Fruit fly (Drosophila melanogaster): Measurements from ENCODE around the gene CG14151.

The CG14151 gene

DNA sequence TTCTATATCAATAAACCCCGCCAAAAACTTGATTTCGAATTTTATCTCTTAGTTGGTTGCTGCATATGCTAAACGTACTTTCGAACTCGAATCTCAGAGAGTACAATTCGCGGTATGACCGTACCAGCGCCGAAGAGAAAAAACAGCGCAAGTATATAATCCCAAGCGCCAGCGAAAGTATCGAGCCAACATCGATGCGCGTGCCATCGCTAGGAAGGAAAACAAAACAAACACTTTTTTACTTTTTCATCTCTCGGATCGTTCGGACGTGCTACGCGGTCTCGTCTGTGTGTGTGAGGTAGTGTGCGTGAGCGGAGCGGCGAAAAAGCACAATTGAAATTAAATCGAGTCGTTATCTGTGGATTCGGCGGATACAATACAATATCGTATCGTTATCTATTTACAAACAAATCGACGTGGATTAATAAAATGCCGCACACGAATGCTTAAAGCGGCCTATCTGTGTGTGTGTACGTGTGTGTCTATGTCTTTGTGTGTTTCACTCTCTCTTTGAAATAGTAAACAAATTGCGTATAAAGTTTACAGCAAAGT lies 36.3 kb upstream of the CG14151 start, which contains the start of gene simj (continued):
- TF ChIP-seq HmgZ (tag; optimal IDR thresholded peaks at IDR 0.05) (peak; percentile 89), CG17186 (GFP tag; optimal IDR thresholded peaks at IDR 0.05) (peak; percentile 96), CG14667 (GFP tag; IDR thresholded peaks at IDR 0.05) (no peak), CG9215 (GFP tag; IDR thresholded peaks at IDR 0.05) (no peak), Doc2 (GFP tag; IDR thresholded peaks at IDR 0.05) (no peak), btn (GFP tag; optimal IDR thresholded peaks at IDR 0.05) (no peak), nom (GFP tag; optimal IDR thresholded peaks at IDR 0.05) (peak; percentile 72), CG9797 (GFP tag; optimal IDR thresholded peaks at IDR 0.05) (peak; percentile 94), onecut (GFP tag; IDR thresholded peaks at IDR 0.05) (peak; percentile 72), CG13775 (GFP tag; optimal IDR thresholded peaks at IDR 0.05) (no peak), Dad (GFP tag; optimal IDR thresholded peaks at IDR 0.05) (peak; percentile 77), Dp (GFP tag; optimal IDR thresholded peaks at IDR 0.05) (peak; percentile 81), CG3065 (GFP tag; optimal IDR thresholded peaks at IDR 0.05) (no peak), Ravus (GFP tag; IDR thresholded peaks at IDR 0.05) (no peak), wor (GFP tag; IDR thresholded peaks at IDR 0.05) (no peak), sob (GFP tag; IDR thresholded peaks at IDR 0.05) (peak; percentile 77), ro (GFP tag; IDR thresholded peaks at IDR 0.05) (no peak), CG2129 (GFP tag; IDR thresholded peaks at IDR 0.05; ENCODE audit: partially characterized antibody) (peak; percentile 44; the same call in 1 of the 2 replicates), schlank (tag; optimal IDR thresholded peaks at IDR 0.05) (peak; percentile 43), CG10979 (tag; optimal IDR thresholded peaks at IDR 0.05) (peak; percentile 37), Hr51 (GFP tag; optimal IDR thresholded peaks at IDR 0.05) (peak; percentile 10 to 39), ato (GFP tag; IDR thresholded peaks at IDR 0.05; ENCODE audit: partially characterized antibody) (peak; percentile 79), NK7.1 (GFP tag; optimal IDR thresholded peaks at IDR 0.05) (no peak), Asciz (GFP tag; optimal IDR thresholded peaks at IDR 0.05) (no peak), ken (GFP tag; IDR thresholded peaks at IDR 0.05) (peak; percentile 7; the same call in 2 of the 3 replicates), CG16813 (GFP tag; IDR thresholded peaks at IDR 0.05; ENCODE audit: partially characterized antibody) (peak; percentile 83), CG12744 (GFP tag; optimal IDR thresholded peaks at IDR 0.05) (peak; percentile 12), CG17328 (GFP tag; IDR thresholded peaks at IDR 0.05) (peak; percentile 38), gcm2 (GFP tag; optimal IDR thresholded peaks at IDR 0.05) (peak; percentile 61), ash1 (GFP tag; optimal IDR thresholded peaks at IDR 0.05) (peak; percentile 77), CG7839 (tag; optimal IDR thresholded peaks at IDR 0.05) (peak; percentile 11), peb (GFP tag; IDR thresholded peaks at IDR 0.05) (no peak), CG13123 (GFP tag; optimal IDR thresholded peaks at IDR 0.05) (no peak), Dbx (GFP tag; IDR thresholded peaks at IDR 0.05) (peak; percentile 80; the same call in 1 of the 3 replicates), Trl (optimal IDR thresholded peaks at IDR 0.05) (peak in 1 of 2 experiments; percentile 12), Trl (GFP tag; optimal IDR thresholded peaks at IDR 0.05) (peak; percentile 63), scrt (GFP tag; optimal IDR thresholded peaks at IDR 0.05) (peak; percentile 68), E2f2 (GFP tag; IDR thresholded peaks at IDR 0.05) (peak; percentile 87), Rx (GFP tag; IDR thresholded peaks at IDR 0.05) (no peak), Lhr (GFP tag; optimal IDR thresholded peaks at IDR 0.05) (peak; percentile 74), CG16815 (GFP tag; optimal IDR thresholded peaks at IDR 0.05) (no peak), kay (GFP tag; optimal IDR thresholded peaks at IDR 0.05) (no peak), Sry-β (GFP tag; optimal IDR thresholded peaks at IDR 0.05) (no peak), CG1647 (GFP tag; optimal IDR thresholded peaks at IDR 0.05) (peak; percentile 13), caup (GFP tag; optimal IDR thresholded peaks at IDR 0.05; ENCODE audit: severe bottlenecking) (peak; percentile 65), danr (GFP tag; IDR thresholded peaks at IDR 0.05) (no peak), phol (tag; optimal IDR thresholded peaks at IDR 0.05) (peak; percentile 24), pnt (GFP tag; optimal IDR thresholded peaks at IDR 0.05) (no peak), vvl (GFP tag; IDR thresholded peaks at IDR 0.05) (peak; percentile 77), CG18619 (GFP tag; optimal IDR thresholded peaks at IDR 0.05) (no peak), CG10654 (GFP tag; optimal IDR thresholded peaks at IDR 0.05) (no peak)
